Fruit fly (Drosophila melanogaster) whole organism, embryonic: Measurements from ENCODE around the gene Cdc16.

Experiments used
- Antp ChIP-seq: fragments of 200-800 bp; sonication (Bioruptor generic); optimal IDR thresholded peaks from 3 replicates; lab custom pipeline; 2016; ENCODE audit warnings: missing biosample characterization, missing genetic modification characterization
- B-H2 ChIP-seq: fragments of 200-800 bp; sonication (Bioruptor generic); optimal IDR thresholded peaks from 2 replicates; lab custom pipeline; 2018; ENCODE audit warnings: missing biosample characterization, mild to moderate bottlenecking, missing genetic modification characterization
- CG10959 ChIP-seq: fragments of 200-800 bp; sonication (Bioruptor generic); IDR thresholded peaks from 2 replicates; pipeline ENCODE4 v1.3.6; 2022; ENCODE audit warnings: missing biosample characterization, missing genetic modification characterization
- CG10979 ChIP-seq: fragments of 200-800 bp; sonication (Bioruptor generic); optimal IDR thresholded peaks from 2 replicates; lab custom pipeline; 2018; ENCODE audit warnings: missing biosample characterization, mild to moderate bottlenecking, missing genetic modification characterization, moderate library complexity
- CG11456 ChIP-seq: fragments of 200-800 bp; sonication (Bioruptor generic); IDR thresholded peaks from 3 replicates; pipeline ENCODE4 v1.3.6; 2022; ENCODE audit warnings: missing biosample characterization, missing genetic modification characterization
- CG12155 ChIP-seq: fragments of 200-800 bp; sonication (Bioruptor generic); optimal IDR thresholded peaks from 3 replicates; lab custom pipeline; 2016; ENCODE audit warnings: missing biosample characterization, missing genetic modification characterization
- CG1233 ChIP-seq: fragments of 200-800 bp; sonication (Bioruptor generic); optimal IDR thresholded peaks from 4 replicates; lab custom pipeline; 2018; ENCODE audit warnings: missing biosample characterization, mild to moderate bottlenecking, missing genetic modification characterization
- CG13296 ChIP-seq: fragments of 200-800 bp; sonication (Bioruptor generic); optimal IDR thresholded peaks from 3 replicates; lab custom pipeline; 2018; ENCODE audit warnings: missing biosample characterization, mild to moderate bottlenecking, missing genetic modification characterization
- CG15011 ChIP-seq: fragments of 200-800 bp; sonication (Bioruptor generic); optimal IDR thresholded peaks from 3 replicates; lab custom pipeline; 2018; ENCODE audit warnings: missing biosample characterization, mild to moderate bottlenecking, missing genetic modification characterization
- CG15514 ChIP-seq: fragments of 200-800 bp; sonication (Bioruptor generic); optimal IDR thresholded peaks from 3 replicates; lab custom pipeline; 2017; ENCODE audit warnings: missing biosample characterization, missing genetic modification characterization, mild to moderate bottlenecking, moderate library complexity, missing genetic modification reagents
- CG15696 ChIP-seq: fragments of 200-800 bp; sonication (Bioruptor generic); optimal IDR thresholded peaks from 2 replicates; lab custom pipeline; 2019; ENCODE audit warnings: missing biosample characterization, mild to moderate bottlenecking, missing genetic modification characterization, moderate library complexity
- CG16815 ChIP-seq: fragments of 200-800 bp; sonication (Bioruptor generic); optimal IDR thresholded peaks from 3 replicates; lab custom pipeline; 2017; ENCODE audit warnings: missing biosample characterization, mild to moderate bottlenecking, missing genetic modification characterization
- CG2116 ChIP-seq: fragments of 200-800 bp; sonication (Bioruptor generic); optimal IDR thresholded peaks from 3 replicates; lab custom pipeline; 2018; ENCODE audit warnings: missing biosample characterization, mild to moderate bottlenecking, missing genetic modification characterization
- CG2199 ChIP-seq: fragments of 200-800 bp; sonication (Bioruptor generic); IDR thresholded peaks from 3 replicates; pipeline ENCODE4 v1.3.6; 2022; ENCODE audit warnings: missing biosample characterization, missing genetic modification characterization
- CG30431 ChIP-seq: fragments of 200-800 bp; sonication (Bioruptor generic); optimal IDR thresholded peaks from 2 replicates; lab custom pipeline; 2017; ENCODE audit warnings: missing biosample characterization, missing genetic modification characterization
- CG31365 ChIP-seq: fragments of 200-800 bp; sonication (Bioruptor generic); optimal IDR thresholded peaks from 2 replicates; lab custom pipeline; 2018; ENCODE audit warnings: missing biosample characterization, mild to moderate bottlenecking, missing genetic modification characterization
- CG34422 ChIP-seq: fragments of 200-800 bp; sonication (Bioruptor generic); IDR thresholded peaks from 3 replicates; pipeline ENCODE4 v1.3.6; 2022; ENCODE audit warnings: missing biosample characterization, missing genetic modification characterization
- CG3847 ChIP-seq: fragments of 200-800 bp; sonication (Bioruptor generic); IDR thresholded peaks from 2 replicates; pipeline ENCODE4 v1.3.6; 2022; ENCODE audit warnings: missing biosample characterization, missing genetic modification characterization
- CG5180 ChIP-seq: fragments of 200-800 bp; sonication (Bioruptor generic); optimal IDR thresholded peaks from 3 replicates; lab custom pipeline; 2017; ENCODE audit warnings: missing biosample characterization, missing genetic modification characterization, mild to moderate bottlenecking, moderate library complexity, missing genetic modification reagents
- CG6683 ChIP-seq: fragments of 200-800 bp; sonication (Bioruptor generic); optimal IDR thresholded peaks from 2 replicates; lab custom pipeline; 2017; ENCODE audit warnings: missing biosample characterization, mild to moderate bottlenecking, missing genetic modification characterization, missing genetic modification reagents
- CG6689 ChIP-seq: fragments of 200-800 bp; sonication (Bioruptor generic); IDR thresholded peaks from 2 replicates; pipeline ENCODE4 v1.3.6; 2022; ENCODE audit warnings: missing biosample characterization, missing genetic modification characterization
- CG7372 ChIP-seq: fragments of 200-800 bp; sonication (Bioruptor generic); IDR thresholded peaks from 2 replicates; pipeline ENCODE4 v1.3.6; 2022; ENCODE audit warnings: missing biosample characterization, missing genetic modification characterization
- CG7928 ChIP-seq: fragments of 200-800 bp; sonication (Bioruptor generic); optimal IDR thresholded peaks from 2 replicates; lab custom pipeline; 2017; ENCODE audit warnings: missing biosample characterization, mild to moderate bottlenecking, missing genetic modification characterization
- CG8359 ChIP-seq: fragments of 200-800 bp; sonication (Bioruptor generic); optimal IDR thresholded peaks from 2 replicates; lab custom pipeline; 2017; ENCODE audit warnings: missing biosample characterization, mild to moderate bottlenecking, missing genetic modification characterization, borderline replicate concordance
- CG9215 ChIP-seq: fragments of 200-800 bp; sonication (Bioruptor generic); IDR thresholded peaks from 2 replicates; pipeline ENCODE4 v1.3.6; 2022; ENCODE audit warnings: missing biosample characterization, missing genetic modification characterization
- CrebB ChIP-seq: fragments of 200-800 bp; sonication (Bioruptor generic); optimal IDR thresholded peaks from 3 replicates; lab custom pipeline; 2018; ENCODE audit warnings: missing biosample characterization, mild to moderate bottlenecking, missing genetic modification characterization
- D19A ChIP-seq: fragments of 200-800 bp; optimal IDR thresholded peaks from 3 replicates; lab custom pipeline; 2019; ENCODE audit warnings: missing biosample characterization, mild to moderate bottlenecking, missing genetic modification characterization, moderate library complexity
- E2f2 ChIP-seq: fragments of 200-800 bp; sonication (Bioruptor generic); IDR thresholded peaks from 2 replicates; pipeline ENCODE4 v1.3.6; 2022; ENCODE audit warnings: missing biosample characterization, missing genetic modification characterization
- ERR ChIP-seq: fragments of 200-800 bp; sonication (Bioruptor generic); optimal IDR thresholded peaks from 2 replicates; lab custom pipeline; 2016; ENCODE audit warnings: missing biosample characterization, missing genetic modification characterization
- Fer2 ChIP-seq: fragments of 200-800 bp; sonication (Bioruptor generic); optimal IDR thresholded peaks from 2 replicates; lab custom pipeline; 2018; ENCODE audit warnings: missing biosample characterization, mild to moderate bottlenecking, missing genetic modification characterization, moderate library complexity
- H2.0 ChIP-seq: fragments of 200-800 bp; sonication (Bioruptor generic); IDR thresholded peaks from 2 replicates; pipeline ENCODE4 v1.3.6; 2022; ENCODE audit warnings: missing biosample characterization, missing genetic modification characterization
- HLH3B ChIP-seq: fragments of 200-800 bp; sonication (Bioruptor generic); IDR thresholded peaks from 2 replicates; pipeline ENCODE4 v1.3.6; 2022; ENCODE audit warnings: missing biosample characterization, missing genetic modification characterization
- Nf-YC ChIP-seq: fragments of 200-800 bp; optimal IDR thresholded peaks from 3 replicates; lab custom pipeline; 2019; ENCODE audit warnings: missing biosample characterization, mild to moderate bottlenecking, missing genetic modification characterization, moderate library complexity
- Rfx ChIP-seq: fragments of 200-800 bp; sonication (Bioruptor generic); IDR thresholded peaks from 2 replicates; pipeline ENCODE4 v1.3.6; 2022; ENCODE audit warnings: missing biosample characterization, missing genetic modification characterization
- Sox100B ChIP-seq: fragments of 200-800 bp; sonication (Bioruptor generic); optimal IDR thresholded peaks from 3 replicates; lab custom pipeline; 2018; ENCODE audit warnings: missing biosample characterization, mild to moderate bottlenecking, missing genetic modification characterization
- ewg ChIP-seq: fragments of 200-800 bp; sonication (Bioruptor generic); optimal IDR thresholded peaks from 3 replicates; lab custom pipeline; 2017; ENCODE audit warnings: mild to moderate bottlenecking, missing biosample characterization, missing genetic modification reagents, missing genetic modification characterization
- fd3F ChIP-seq: fragments of 200-800 bp; sonication (Bioruptor generic); optimal IDR thresholded peaks from 2 replicates; lab custom pipeline; 2018; ENCODE audit warnings: missing biosample characterization, mild to moderate bottlenecking, missing genetic modification characterization, moderate library complexity
- hth ChIP-seq: fragments of >200 bp; optimal IDR thresholded peaks from 2 replicates; lab custom pipeline; 2017; ENCODE audit warnings: inconsistent platforms
- ind ChIP-seq: fragments of 200-800 bp; sonication (Bioruptor generic); optimal IDR thresholded peaks from 3 replicates; lab custom pipeline; 2016; ENCODE audit warnings: missing biosample characterization, missing genetic modification characterization
- knrl ChIP-seq: fragments of 200-800 bp; sonication (Bioruptor generic); IDR thresholded peaks from 3 replicates; pipeline ENCODE4 v1.3.6; 2022; ENCODE audit warnings: missing biosample characterization, missing genetic modification characterization; ENCODE audit not compliant: partially characterized antibody
- pan ChIP-seq, 4 experiments: fragments of >200 bp in 3 of 4; fragments of 200-800 bp in 1 of 4; sonication (Bioruptor generic) in 1 of 4; optimal IDR thresholded peaks in 3 of 4; IDR thresholded peaks in 1 of 4; 2 replicates each; pipeline versions ENCODE4 v1.3.6 to Lab custom; 2017 to 2022; ENCODE audit warnings: missing biosample characterization in 2 of 4, missing genetic modification characterization in 2 of 4, mixed read lengths in 1 of 4
- ranshi ChIP-seq: fragments of 200-800 bp; sonication (Bioruptor generic); IDR thresholded peaks from 2 replicates; pipeline ENCODE4 v1.3.6; 2022; ENCODE audit warnings: missing biosample characterization, missing genetic modification characterization
- repo ChIP-seq: fragments of 200-800 bp; sonication (Bioruptor generic); optimal IDR thresholded peaks from 2 replicates; lab custom pipeline; 2016; ENCODE audit warnings: missing biosample characterization, missing genetic modification characterization
- rib ChIP-seq: fragments of 200-800 bp; sonication (Bioruptor generic); IDR thresholded peaks from 2 replicates; pipeline ENCODE4 v1.3.6; 2022; ENCODE audit warnings: missing biosample characterization, missing genetic modification characterization
- salm ChIP-seq: fragments of 200-800 bp; sonication (Bioruptor generic); optimal IDR thresholded peaks from 2 replicates; lab custom pipeline; 2018; ENCODE audit warnings: missing biosample characterization, mild to moderate bottlenecking, missing genetic modification characterization
- sd ChIP-seq: fragments of 200-800 bp; sonication (Bioruptor generic); optimal IDR thresholded peaks from 3 replicates; lab custom pipeline; 2018; ENCODE audit warnings: missing biosample characterization, mild to moderate bottlenecking, missing genetic modification characterization, moderate library complexity
- sna ChIP-seq: fragments of 200-800 bp; sonication (Bioruptor generic); IDR thresholded peaks from 2 replicates; pipeline ENCODE4 v1.3.6; 2022; ENCODE audit warnings: missing biosample characterization, missing genetic modification characterization; ENCODE audit not compliant: partially characterized antibody
- tap ChIP-seq: fragments of 200-800 bp; optimal IDR thresholded peaks from 3 replicates; lab custom pipeline; 2019; ENCODE audit warnings: missing biosample characterization, mild to moderate bottlenecking, missing genetic modification characterization, moderate library complexity
- unpg ChIP-seq: fragments of 200-800 bp; sonication (Bioruptor generic); optimal IDR thresholded peaks from 3 replicates; lab custom pipeline; 2018; ENCODE audit warnings: missing biosample characterization, mild to moderate bottlenecking, missing genetic modification characterization, moderate library complexity

The Cdc16 gene

dm6 chr3R:23239934-23240632 lies 40.9 kb upstream of the Cdc16 start (continued):
- TF ChIP-seq CG6683 (GFP tag; lab: Kevin White, UChicago): peak; percentile 69
- no peak for TF ChIP-seq knrl (GFP tag; lab: Robert Waterston, UW)
- TF ChIP-seq CG1233 (GFP tag; lab: Kevin White, UChicago): peak; percentile 67
- peak; percentile 30 for TF ChIP-seq Fer2
- peak; percentile 2 for TF ChIP-seq CG8359 (GFP tag; lab: Kevin White, UChicago)
- TF ChIP-seq B-H2 (GFP tag; lab: Kevin White, UChicago): no peak
- TF ChIP-seq CG2116 (GFP tag; lab: Kevin White, UChicago): no peak
- TF ChIP-seq hth: no peak
- peak; percentile 71 for TF ChIP-seq unpg (GFP tag; lab: Kevin White, UChicago)
- no peak for TF ChIP-seq ERR (GFP tag; lab: Kevin White, UChicago)
- no peak for TF ChIP-seq sna (GFP tag; lab: Robert Waterston, UW)
- TF ChIP-seq CG16815: no peak
- no peak for TF ChIP-seq CG10959 (GFP tag; lab: Robert Waterston, UW)
- TF ChIP-seq H2.0: peak; percentile 43; the same call in 1 of the 2 replicates
- TF ChIP-seq CrebB (tag; lab: Kevin White, UChicago): no peak
- TF ChIP-seq CG15011: peak; percentile 46
- TF ChIP-seq tap (tag; lab: Kevin White, UChicago): peak; percentile 73
- peak; percentile 70 for TF ChIP-seq D19A (tag; lab: Kevin White, UChicago)
- TF ChIP-seq CG7372 (GFP tag; lab: Robert Waterston, UW): peak; percentile 45; the same call in 1 of the 2 replicates
- peak; percentile 97 for TF ChIP-seq ewg
- TF ChIP-seq CG15696 (tag; lab: Kevin White, UChicago): no peak
- TF ChIP-seq sd (tag; lab: Kevin White, UChicago): peak; percentile 24
- TF ChIP-seq Sox100B: peak; percentile 73
- no peak for TF ChIP-seq CG9215 (GFP tag; lab: Robert Waterston, UW)
- peak; percentile 40 for TF ChIP-seq salm (tag; lab: Kevin White, UChicago)
- TF ChIP-seq CG3847: peak; percentile 46; the same call in 1 of the 2 replicates
- TF ChIP-seq CG7928: no peak
- TF ChIP-seq Antp (GFP tag; lab: Kevin White, UChicago): peak; percentile 62
- TF ChIP-seq Rfx (GFP tag; lab: Robert Waterston, UW): peak; percentile 71
- TF ChIP-seq CG30431: no peak
- TF ChIP-seq CG12155: no peak
- peak; percentile 31; the same call in 1 of the 2 replicates for TF ChIP-seq ranshi
- 0 out of 3 replicates have a peak, but pooled peaks have one; percentile 10 for TF ChIP-seq CG11456
- peak; percentile 20 for TF ChIP-seq CG5180 (GFP tag; lab: Kevin White, UChicago)
- TF ChIP-seq CG31365: no peak
- TF ChIP-seq repo (GFP tag; lab: Kevin White, UChicago): no peak
- peak; percentile 76 for TF ChIP-seq CG13296 (GFP tag; lab: Kevin White, UChicago)
- TF ChIP-seq ind (GFP tag; lab: Kevin White, UChicago): peak; percentile 52
- no peak for TF ChIP-seq CG10979
- peak; percentile 53; the same call in 1 of the 2 replicates for TF ChIP-seq E2f2 (GFP tag; lab: Robert Waterston, UW)
- no peak for TF ChIP-seq CG2199 (GFP tag; lab: Robert Waterston, UW)
- peak; percentile 79 for TF ChIP-seq HLH3B (GFP tag; lab: Robert Waterston, UW)
- peak; percentile 59 for TF ChIP-seq CG15514
- peak; percentile 72 for TF ChIP-seq CG34422 (GFP tag; lab: Robert Waterston, UW)
- peak; percentile 39 for TF ChIP-seq fd3F (GFP tag; lab: Kevin White, UChicago)
- no peak for TF ChIP-seq Nf-YC (tag; lab: Kevin White, UChicago)
- TF ChIP-seq CG6689: peak; percentile 67
- no peak for TF ChIP-seq rib (GFP tag; lab: Robert Waterston, UW)
- no peak for TF ChIP-seq pan (optimal IDR thresholded peaks at IDR 0.05; lab: Kevin White, UChicago)
- TF ChIP-seq pan (GFP tag; optimal IDR thresholded peaks at IDR 0.05 in 1 of 2, IDR thresholded peaks at IDR 0.05 in 1 of 2): peak in 1 of 2 experiments; percentile 86
